Worm (Caenorhabditis elegans) whole organism, L1 larva: ENCODE data around the gene hipr-1.

Experiments
- C04F5.9 ChIP-seq: sonication (generic microtip); optimal IDR thresholded peaks from 2 replicates; lab custom pipeline; 2016; ENCODE audit warnings: missing genetic modification characterization, missing compliant biosample characterization
- C16A3.4 ChIP-seq: fragments of 150-350 bp; optimal IDR thresholded peaks from 2 replicates; lab custom pipeline; 2014; ENCODE audit warnings: missing biosample characterization, missing genetic modification characterization
- aha-1 ChIP-seq: fragments of 150-350 bp; optimal IDR thresholded peaks from 2 replicates; lab custom pipeline; 2014; ENCODE audit warnings: missing biosample characterization, missing genetic modification characterization
- alr-1 ChIP-seq: fragments of 200-800 bp; sonication (Bioruptor generic); optimal IDR thresholded peaks from 2 replicates; lab custom pipeline; 2018; ENCODE audit warnings: borderline replicate concordance, mild to moderate bottlenecking, missing genetic modification characterization, missing compliant biosample characterization
- ama-1 ChIP-seq: fragments of 150-350 bp; optimal IDR thresholded peaks from 2 replicates; lab custom pipeline; 2014
- ceh-63 ChIP-seq: fragments of 200-800 bp; sonication (Bioruptor generic); optimal IDR thresholded peaks from 2 replicates; lab custom pipeline; 2018; ENCODE audit warnings: mild to moderate bottlenecking, missing genetic modification characterization, missing compliant biosample characterization
- ceh-8 ChIP-seq: fragments of 200-800 bp; sonication (Bioruptor generic); optimal IDR thresholded peaks from 2 replicates; lab custom pipeline; 2018; ENCODE audit warnings: mild to moderate bottlenecking, missing genetic modification characterization, moderate library complexity, missing compliant biosample characterization
- ceh-82 ChIP-seq, 3 experiments: fragments of 150-350 bp in 1 of 3; sonication (generic microtip) in 2 of 3; optimal IDR thresholded peaks; 2 replicates each; lab custom pipeline; 2014 to 2017; ENCODE audit warnings: missing biosample characterization in 3 of 3, missing genetic modification characterization in 3 of 3
- ceh-90 ChIP-seq: sonication (generic microtip); optimal IDR thresholded peaks from 2 replicates; lab custom pipeline; 2016; ENCODE audit warnings: missing genetic modification characterization, missing compliant biosample characterization
- dpl-1 ChIP-seq, 3 experiments: fragments of 150-350 bp in 2 of 3; sonication (generic microtip) in 1 of 3; optimal IDR thresholded peaks; 2 replicates each; lab custom pipeline; 2014 to 2017; ENCODE audit warnings: missing biosample characterization in 3 of 3, missing genetic modification characterization in 3 of 3, missing genetic modification reagents in 3 of 3
- dsc-1 ChIP-seq: sonication (generic microtip); optimal IDR thresholded peaks from 2 replicates; lab custom pipeline; 2016; ENCODE audit warnings: mild to moderate bottlenecking, missing genetic modification characterization, missing compliant biosample characterization
- efl-1 ChIP-seq, 4 experiments: fragments of 150-350 bp; optimal IDR thresholded peaks in 3 of 4; peaks in 1 of 4; 1 replicate in 1 of 4; 2 replicates in 3 of 4; lab custom pipeline; 2014; ENCODE audit warnings: missing biosample characterization in 2 of 4, missing genetic modification characterization in 2 of 4, missing genetic modification reagents in 2 of 4
- egl-13 ChIP-seq: sonication (generic microtip); optimal IDR thresholded peaks from 2 replicates; lab custom pipeline; 2016; ENCODE audit warnings: missing genotype, missing genetic modification reagents, missing genetic modification characterization, missing compliant biosample characterization
- egl-27 ChIP-seq, 2 experiments: fragments of 150-350 bp in 1 of 2; sonication (generic microtip); optimal IDR thresholded peaks; 3 replicates each; lab custom pipeline; 2017 to 2018; ENCODE audit warnings: missing biosample characterization in 2 of 2, missing genetic modification characterization in 2 of 2, missing genetic modification reagents in 2 of 2
- elt-3 ChIP-seq, 6 experiments: fragments of 150-350 bp in 1 of 6; sonication (generic microtip); optimal IDR thresholded peaks; 2 replicates each; lab custom pipeline; 2017 to 2018; ENCODE audit warnings: missing biosample characterization in 6 of 6, missing genetic modification characterization in 6 of 6, inconsistent platforms in 1 of 6
- ets-5 ChIP-seq: fragments of 200-800 bp; sonication (Bioruptor generic); IDR thresholded peaks from 2 replicates; pipeline ENCODE4 v1.3.6; 2022; ENCODE audit warnings: missing genetic modification characterization, missing compliant biosample characterization
- fkh-8 ChIP-seq: sonication (generic microtip); optimal IDR thresholded peaks from 2 replicates; lab custom pipeline; 2016; ENCODE audit warnings: mild to moderate bottlenecking, missing genetic modification characterization, missing compliant biosample characterization
- hlh-4 ChIP-seq: sonication (generic microtip); optimal IDR thresholded peaks from 2 replicates; lab custom pipeline; 2016; ENCODE audit warnings: mild to moderate bottlenecking, missing genetic modification characterization, missing compliant biosample characterization
- isw-1 ChIP-seq: fragments of 200-800 bp; sonication (Bioruptor generic); IDR thresholded peaks from 2 replicates; pipeline ENCODE4 v1.3.6; 2022; ENCODE audit warnings: missing genetic modification characterization, missing compliant biosample characterization
- jun-1 ChIP-seq: fragments of 150-350 bp; optimal IDR thresholded peaks from 2 replicates; lab custom pipeline; 2014; ENCODE audit warnings: missing biosample characterization, missing genetic modification reagents, missing genetic modification characterization
- lin-13 ChIP-seq: fragments of 150-350 bp; optimal IDR thresholded peaks from 2 replicates; lab custom pipeline; 2014; ENCODE audit warnings: missing biosample characterization, missing genetic modification reagents, missing genetic modification characterization
- lin-14 ChIP-seq: fragments of 200-800 bp; sonication (Bioruptor generic); optimal IDR thresholded peaks from 2 replicates; lab custom pipeline; 2018; ENCODE audit warnings: mild to moderate bottlenecking, missing genetic modification characterization, moderate library complexity, missing compliant biosample characterization
- lin-35 ChIP-seq, 2 experiments: fragments of 150-350 bp; optimal IDR thresholded peaks; 2 replicates each; lab custom pipeline; 2014; ENCODE audit warnings: missing biosample characterization in 2 of 2, missing genetic modification characterization in 2 of 2, missing genetic modification reagents in 2 of 2
- lin-39 ChIP-seq: fragments of 150-350 bp; optimal IDR thresholded peaks from 2 replicates; lab custom pipeline; 2014; ENCODE audit warnings: missing biosample characterization, missing genetic modification reagents, missing genetic modification characterization
- lsy-2 ChIP-seq, 2 experiments: fragments of 150-350 bp; optimal IDR thresholded peaks; 2 replicates each; lab custom pipeline; 2014; ENCODE audit warnings: missing biosample characterization in 2 of 2, missing genetic modification characterization in 2 of 2
- mdl-1 ChIP-seq, 2 experiments: fragments of 150-350 bp; optimal IDR thresholded peaks; 2 replicates each; lab custom pipeline; 2014 to 2017; ENCODE audit warnings: missing biosample characterization in 2 of 2, missing genetic modification characterization in 2 of 2, inconsistent platforms in 1 of 2
- mep-1 ChIP-seq: fragments of 150-350 bp; optimal IDR thresholded peaks from 2 replicates; lab custom pipeline; 2014; ENCODE audit warnings: missing biosample characterization, missing genetic modification characterization
- nhr-19 ChIP-seq: fragments of 200-800 bp; sonication (Bioruptor generic); conservative IDR thresholded peaks from 2 replicates; pipeline ENCODE4 v1.3.6; 2022; ENCODE audit warnings: missing genetic modification characterization, missing compliant biosample characterization
- nhr-237 ChIP-seq: fragments of 150-350 bp; optimal IDR thresholded peaks from 2 replicates; lab custom pipeline; 2014; ENCODE audit warnings: missing biosample characterization, missing genetic modification characterization
- nhr-28 ChIP-seq: fragments of 150-350 bp; optimal IDR thresholded peaks from 2 replicates; lab custom pipeline; 2014; ENCODE audit warnings: missing biosample characterization, missing genetic modification characterization
- nhr-71 ChIP-seq: sonication (generic microtip); optimal IDR thresholded peaks from 2 replicates; lab custom pipeline; 2016; ENCODE audit warnings: mild to moderate bottlenecking, missing genetic modification characterization, moderate library complexity, missing compliant biosample characterization
- nhr-77 ChIP-seq: fragments of 150-350 bp; optimal IDR thresholded peaks from 2 replicates; lab custom pipeline; 2014; ENCODE audit warnings: missing biosample characterization, missing genetic modification characterization
- nhr-85 ChIP-seq: sonication (generic microtip); peaks from one replicate; lab custom pipeline; 2016; ENCODE audit warnings: missing genetic modification characterization, inconsistent platforms, missing compliant biosample characterization
- nhr-90 ChIP-seq: sonication (generic microtip); optimal IDR thresholded peaks from 2 replicates; lab custom pipeline; 2016; ENCODE audit warnings: mild to moderate bottlenecking, missing genetic modification characterization, missing compliant biosample characterization; ENCODE audit not compliant: poor library complexity
- pax-3 ChIP-seq: fragments of 200-800 bp; sonication (Bioruptor generic); optimal IDR thresholded peaks from 2 replicates; lab custom pipeline; 2018; ENCODE audit warnings: mild to moderate bottlenecking, missing genetic modification characterization, moderate library complexity, missing compliant biosample characterization
- pqm-1 ChIP-seq: sonication (generic microtip); optimal IDR thresholded peaks from 3 replicates; lab custom pipeline; 2017; ENCODE audit warnings: missing biosample characterization, missing genetic modification characterization
- rnt-1 ChIP-seq: sonication (generic microtip); optimal IDR thresholded peaks from 2 replicates; lab custom pipeline; 2016; ENCODE audit warnings: mild to moderate bottlenecking, missing genetic modification characterization, moderate library complexity, missing compliant biosample characterization
- snpc-4 ChIP-seq: fragments of 150-350 bp; optimal IDR thresholded peaks from 2 replicates; lab custom pipeline; 2014; ENCODE audit warnings: missing biosample characterization, missing genetic modification characterization
- snu-23 ChIP-seq: sonication (generic microtip); optimal IDR thresholded peaks from 2 replicates; lab custom pipeline; 2016; ENCODE audit warnings: missing genetic modification characterization, missing compliant biosample characterization
- sox-4 ChIP-seq: sonication (generic microtip); optimal IDR thresholded peaks from 2 replicates; lab custom pipeline; 2016; ENCODE audit warnings: missing genetic modification characterization, missing compliant biosample characterization
- sptf-1 ChIP-seq: fragments of 150-350 bp; optimal IDR thresholded peaks from 2 replicates; lab custom pipeline; 2014; ENCODE audit warnings: missing biosample characterization, missing genetic modification characterization
- sup-37 ChIP-seq: fragments of 200-800 bp; sonication (Bioruptor generic); optimal IDR thresholded peaks from 2 replicates; lab custom pipeline; 2018; ENCODE audit warnings: mild to moderate bottlenecking, missing genetic modification characterization, missing compliant biosample characterization
- tbx-2 ChIP-seq: sonication (generic microtip); optimal IDR thresholded peaks from 2 replicates; lab custom pipeline; 2016; ENCODE audit warnings: missing genetic modification characterization, missing compliant biosample characterization
- tlp-1 ChIP-seq: fragments of 150-350 bp; optimal IDR thresholded peaks from 2 replicates; lab custom pipeline; 2014; ENCODE audit warnings: missing biosample characterization, missing genetic modification characterization
- unc-30 ChIP-seq: sonication (generic microtip); optimal IDR thresholded peaks from 2 replicates; lab custom pipeline; 2017; ENCODE audit warnings: missing biosample characterization, missing genetic modification characterization
- xbp-1 ChIP-seq: sonication (generic microtip); optimal IDR thresholded peaks from 2 replicates; lab custom pipeline; 2016; ENCODE audit warnings: missing genetic modification characterization, missing compliant biosample characterization
- zag-1 ChIP-seq: fragments of 150-350 bp; optimal IDR thresholded peaks from 2 replicates; lab custom pipeline; 2014; ENCODE audit warnings: missing biosample characterization, missing genetic modification characterization

The hipr-1 gene

DNA sequence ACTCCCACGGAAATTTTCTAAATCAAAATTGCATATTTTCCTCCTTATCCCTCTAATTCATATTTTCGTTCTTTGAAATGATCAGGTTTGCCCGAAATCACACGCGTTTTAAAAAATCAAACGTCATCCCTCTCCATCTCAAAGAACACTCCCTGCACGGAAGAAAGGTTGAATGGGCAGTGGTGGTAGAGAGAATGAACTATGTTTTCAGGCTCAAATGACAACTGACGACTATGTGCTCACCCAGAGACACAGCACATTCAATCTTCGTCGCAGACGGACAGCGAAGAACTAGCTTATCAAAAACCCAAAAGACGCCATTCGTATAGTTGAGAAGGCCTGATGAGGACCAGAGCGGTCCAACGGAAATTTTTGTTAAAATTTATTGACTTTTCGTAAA is 19.8 kb downstream of the hipr-1 start:
- TF ChIP-seq rnt-1 (tag; lab: Kevin White, UChicago): peak; percentile 63
- no peak for TF ChIP-seq unc-30 (tag; lab: Kevin White, UChicago)
- TF ChIP-seq xbp-1 (tag; lab: Kevin White, UChicago): no peak
- peak; percentile 38 for TF ChIP-seq nhr-71 (tag; lab: Kevin White, UChicago)
- TF ChIP-seq efl-1 (optimal IDR thresholded peaks at IDR 0.05; lab: Kevin White, UChicago): peak in 1 of 2 experiments; percentile 10
- TF ChIP-seq efl-1 (GFP tag; optimal IDR thresholded peaks at IDR 0.05 in 1 of 2; lab: Kevin White, UChicago): peak; percentile 3 to 84
- TF ChIP-seq nhr-28: no peak
- TF ChIP-seq snu-23: peak; percentile 25
- peak in 1 of 2 experiments; percentile 23 for TF ChIP-seq lsy-2 (tag; optimal IDR thresholded peaks at IDR 0.05; lab: Kevin White, UChicago)
- peak; percentile 54 for TF ChIP-seq nhr-19 (GFP tag; lab: Robert Waterston, UW)
- TF ChIP-seq lin-35 (GFP tag; optimal IDR thresholded peaks at IDR 0.05; lab: Kevin White, UChicago): peak; percentile 18 to 45
- TF ChIP-seq dpl-1 (GFP tag; optimal IDR thresholded peaks at IDR 0.05; lab: Kevin White, UChicago): peak in 1 of 3 experiments; percentile 3
- TF ChIP-seq mdl-1 (tag; optimal IDR thresholded peaks at IDR 0.05; lab: Kevin White, UChicago): peak in 1 of 2 experiments; percentile 27
- peak; percentile 42 for TF ChIP-seq lin-14 (GFP tag; lab: Kevin White, UChicago)

DNA sequence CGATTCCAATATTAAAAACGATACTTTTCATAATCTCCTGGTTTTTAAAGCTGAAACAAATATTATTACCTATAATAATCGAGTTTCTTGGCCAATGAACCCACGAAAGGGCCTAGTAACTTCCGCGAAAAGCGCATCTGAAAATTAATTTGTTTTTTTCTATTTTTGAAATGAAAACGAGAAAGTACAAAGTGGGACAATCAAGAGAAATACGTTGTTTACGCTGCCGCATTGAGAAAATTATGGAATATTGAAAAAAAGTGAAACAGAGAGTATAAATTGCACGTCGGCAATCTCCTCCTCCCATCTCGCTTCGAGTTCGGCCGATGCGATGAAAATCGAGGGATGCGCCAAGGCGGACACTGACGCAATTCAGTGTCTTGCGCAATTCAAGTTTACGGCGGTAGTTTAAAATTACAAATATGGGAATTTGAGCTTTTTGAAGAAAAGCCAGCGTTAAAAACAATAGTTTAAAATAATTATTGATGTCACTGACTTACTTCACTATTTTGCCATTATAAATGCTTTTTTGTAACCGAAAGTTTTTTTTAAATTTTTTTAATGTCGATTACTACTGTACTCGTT is 21.4 kb downstream of the hipr-1 start, which contains the start of gene pdhk-2:
Gene pdhk-2, minus strand, starts transcription at position 137 of the 585 bp plus-strand sequence.
- TF ChIP-seq fkh-8 (tag; lab: Kevin White, UChicago) (peak; percentile 91), nhr-77 (tag; lab: Kevin White, UChicago) (peak; percentile 85), pqm-1 (tag; lab: Kevin White, UChicago) (no peak), tlp-1 (tag; lab: Kevin White, UChicago) (no peak), alr-1 (no peak), ceh-82 (tag; optimal IDR thresholded peaks at IDR 0.05; lab: Kevin White, UChicago) (peak; percentile 93 to 97 (median 94)), lin-13 (GFP tag; lab: Kevin White, UChicago) (peak; percentile 92), elt-3 (tag; optimal IDR thresholded peaks at IDR 0.05; lab: Kevin White, UChicago) (peak in 3 of 6 experiments; percentile 35 to 89 (median 88)), nhr-90 (tag; lab: Kevin White, UChicago) (peak; percentile 97), nhr-85 (tag; lab: Kevin White, UChicago) (peak; percentile 98), nhr-19 (GFP tag; lab: Robert Waterston, UW) (peak; percentile 95), ceh-8 (GFP tag; lab: Kevin White, UChicago) (peak; percentile 89), tbx-2 (tag; lab: Kevin White, UChicago) (peak; percentile 97), lin-14 (GFP tag; lab: Kevin White, UChicago) (peak; percentile 95), pax-3 (tag; lab: Kevin White, UChicago) (peak; percentile 91), mep-1 (tag; lab: Kevin White, UChicago) (peak; percentile 98), snpc-4 (tag; lab: Kevin White, UChicago) (peak; percentile 84), C04F5.9 (peak; percentile 94), ets-5 (GFP tag; lab: Robert Waterston, UW) (no peak), isw-1 (GFP tag; lab: Robert Waterston, UW) (peak; percentile 92), jun-1 (tag; lab: Kevin White, UChicago) (peak; percentile 87), snu-23 (peak; percentile 96), lin-39 (tag; lab: Kevin White, UChicago) (peak; percentile 94), dsc-1 (tag; lab: Kevin White, UChicago) (peak; percentile 96), ama-1 (lab: Kevin White, UChicago) (peak; percentile 74), sup-37 (GFP tag; lab: Kevin White, UChicago) (peak; percentile 91), ceh-63 (GFP tag; lab: Kevin White, UChicago) (no peak), efl-1 (optimal IDR thresholded peaks at IDR 0.05; lab: Kevin White, UChicago) (peak; percentile 97 to 100), efl-1 (GFP tag; optimal IDR thresholded peaks at IDR 0.05 in 1 of 2; lab: Kevin White, UChicago) (peak; percentile 99 to 100), ceh-90 (tag; lab: Kevin White, UChicago) (peak; percentile 52), unc-30 (tag; lab: Kevin White, UChicago) (no peak), zag-1 (tag; lab: Kevin White, UChicago) (peak; percentile 82), nhr-237 (peak; percentile 45), nhr-71 (tag; lab: Kevin White, UChicago) (peak; percentile 98), xbp-1 (tag; lab: Kevin White, UChicago) (peak; percentile 93), rnt-1 (tag; lab: Kevin White, UChicago) (peak; percentile 97), dpl-1 (GFP tag; optimal IDR thresholded peaks at IDR 0.05; lab: Kevin White, UChicago) (peak; percentile 99 to 100 (median 99)), sptf-1 (tag; lab: Kevin White, UChicago) (no peak), egl-27 (tag; optimal IDR thresholded peaks at IDR 0.05; lab: Kevin White, UChicago) (no peak), aha-1 (peak; percentile 63), C16A3.4 (tag; lab: Kevin White, UChicago) (peak; percentile 97), sox-4 (tag; lab: Kevin White, UChicago) (peak; percentile 81), hlh-4 (no peak), egl-13 (tag; lab: Kevin White, UChicago) (peak; percentile 93)
